Worm (Caenorhabditis elegans): Measurements from ENCODE around the gene chts-1.

The chts-1 gene

DNA sequence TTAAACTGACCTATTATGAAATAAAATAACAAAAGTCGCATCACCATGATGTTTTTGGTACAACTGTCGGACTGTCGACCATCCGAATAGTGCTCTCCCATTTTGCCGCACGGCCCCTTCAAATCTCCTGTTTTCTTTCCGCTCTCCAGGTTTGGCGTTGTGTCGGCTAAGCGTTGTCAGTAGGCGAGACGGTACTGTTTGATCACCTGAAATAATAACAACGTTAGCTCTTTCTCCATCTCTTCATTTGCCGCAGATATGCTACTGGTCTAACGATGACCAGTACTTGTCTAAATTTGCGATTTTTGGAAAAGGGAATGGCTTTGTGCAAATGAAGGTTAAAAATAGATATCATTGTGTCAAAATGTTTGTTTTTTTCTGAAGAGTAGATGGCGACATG lies at the start of gene chts-1:
Gene chts-1, minus strand, starts transcription at position 101 of the 400 bp plus-strand sequence.
- TF ChIP-seq W03F9.2 (tag; optimal IDR thresholded peaks at IDR 0.05) (no peak), dao-5 (tag; optimal IDR thresholded peaks at IDR 0.05) (no peak), him-1 (tag; optimal IDR thresholded peaks at IDR 0.05) (no peak)

ce11 chrX:7568684-7569289 lies 49.3 kb upstream of the chts-1 start:
- no peak for TF ChIP-seq W03F9.2 (tag; optimal IDR thresholded peaks at IDR 0.05)

- TF ChIP-seq W03F9.2 (tag; optimal IDR thresholded peaks at IDR 0.05) = no peak
- no peak for TF ChIP-seq him-1 (tag; optimal IDR thresholded peaks at IDR 0.05)
- TF ChIP-seq dao-5 (tag; optimal IDR thresholded peaks at IDR 0.05) = no peak
Measured at ce11 chrX:7565005-7565404, 45.5 kb upstream of the chts-1 start, which contains the start of gene vps-52. vps-52 (plus strand) TSS chrX:7565323.

- TF ChIP-seq him-1 (tag; optimal IDR thresholded peaks at IDR 0.05) = no peak
- no peak for TF ChIP-seq dao-5 (tag; optimal IDR thresholded peaks at IDR 0.05)
- TF ChIP-seq W03F9.2 (tag; optimal IDR thresholded peaks at IDR 0.05) = no peak
Measured at ce11 chrX:7563425-7563824, 44.0 kb upstream of the chts-1 start.

ce11 chrX:7562625-7563024 lies 43.2 kb upstream of the chts-1 start, which contains the start of gene sto-1:
sto-1 (plus strand) TSS chrX:7562824.
- no peak for TF ChIP-seq him-1 (tag; optimal IDR thresholded peaks at IDR 0.05)
- no peak for TF ChIP-seq dao-5 (tag; optimal IDR thresholded peaks at IDR 0.05)
- no peak for TF ChIP-seq W03F9.2 (tag; optimal IDR thresholded peaks at IDR 0.05)

- TF ChIP-seq W03F9.2 (tag; optimal IDR thresholded peaks at IDR 0.05) (no peak), dao-5 (tag; optimal IDR thresholded peaks at IDR 0.05) (no peak), him-1 (tag; optimal IDR thresholded peaks at IDR 0.05) (no peak)
Measured at ce11 chrX:7561972-7562371, 42.5 kb upstream of the chts-1 start.

DNA sequence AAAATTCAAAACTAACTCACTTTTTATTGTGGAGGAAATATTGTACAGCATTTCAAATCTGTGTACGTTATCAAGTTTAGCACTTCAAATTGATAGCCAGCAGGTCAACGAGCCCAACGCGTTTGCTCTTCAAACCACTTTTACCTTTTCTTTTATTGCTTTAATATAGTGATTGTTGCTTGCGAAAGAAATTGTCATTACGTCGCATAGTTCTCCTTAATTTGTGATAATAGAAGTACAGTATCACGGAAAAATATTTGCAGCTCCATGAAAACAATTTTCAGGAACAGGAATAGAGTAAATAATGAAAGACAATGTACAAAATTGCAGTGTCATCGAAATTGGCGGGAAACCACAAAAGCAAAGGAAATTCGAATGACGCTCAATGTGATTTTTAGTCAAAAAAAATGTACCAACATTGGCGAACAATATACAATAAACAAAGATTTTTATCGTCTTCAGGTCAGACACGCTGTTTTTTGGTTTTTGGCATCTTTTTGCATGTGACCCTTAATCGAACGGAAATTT lies 39.5 kb upstream of the chts-1 start, which contains the start of the genes PDB1.1 and F08C6.5:
Gene PDB1.1, minus strand, starts transcription at position 158 of the 528 bp plus-strand sequence.
Gene F08C6.5, plus strand, starts transcription at position 478 of the 528 bp plus-strand sequence.
- no peak for TF ChIP-seq him-1 (tag; optimal IDR thresholded peaks at IDR 0.05)
- no peak for TF ChIP-seq W03F9.2 (tag; optimal IDR thresholded peaks at IDR 0.05)
- TF ChIP-seq dao-5 (tag; optimal IDR thresholded peaks at IDR 0.05) = no peak

ce11 chrX:7554326-7554725 lies 34.9 kb upstream of the chts-1 start, which contains the start of gene F46C8.8:
F46C8.8 (minus strand) TSS chrX:7554426.
- TF ChIP-seq dao-5 (tag; optimal IDR thresholded peaks at IDR 0.05) (no peak), him-1 (tag; optimal IDR thresholded peaks at IDR 0.05) (no peak), W03F9.2 (tag; optimal IDR thresholded peaks at IDR 0.05) (no peak)

DNA sequence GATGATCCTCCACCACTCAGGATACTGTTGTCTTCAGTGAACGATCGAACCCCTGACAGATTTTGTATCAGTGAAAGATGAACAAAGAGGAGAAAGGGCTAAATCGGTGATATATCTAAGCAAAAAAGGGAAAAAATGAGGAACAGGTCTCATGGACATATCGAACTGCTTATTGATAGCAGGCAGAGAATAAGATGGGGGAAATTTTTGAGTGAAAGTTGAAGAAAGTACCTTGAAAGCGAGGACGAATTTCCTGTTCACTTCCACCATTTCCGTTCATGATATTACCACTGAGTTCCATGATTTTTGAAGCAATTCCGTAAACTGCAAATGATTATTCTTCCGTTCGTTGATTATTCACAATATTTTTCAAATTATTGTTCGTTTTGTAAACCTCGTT lies 33.9 kb upstream of the chts-1 start:
- TF ChIP-seq him-1 (tag; optimal IDR thresholded peaks at IDR 0.05) = no peak
- TF ChIP-seq dao-5 (tag; optimal IDR thresholded peaks at IDR 0.05) = no peak
- no peak for TF ChIP-seq W03F9.2 (tag; optimal IDR thresholded peaks at IDR 0.05)

- TF ChIP-seq him-1 (tag; optimal IDR thresholded peaks at IDR 0.05) (no peak), W03F9.2 (tag; optimal IDR thresholded peaks at IDR 0.05) (no peak), dao-5 (tag; optimal IDR thresholded peaks at IDR 0.05) (no peak)
Measured at ce11 chrX:7550452-7550851, 31.0 kb upstream of the chts-1 start.

DNA sequence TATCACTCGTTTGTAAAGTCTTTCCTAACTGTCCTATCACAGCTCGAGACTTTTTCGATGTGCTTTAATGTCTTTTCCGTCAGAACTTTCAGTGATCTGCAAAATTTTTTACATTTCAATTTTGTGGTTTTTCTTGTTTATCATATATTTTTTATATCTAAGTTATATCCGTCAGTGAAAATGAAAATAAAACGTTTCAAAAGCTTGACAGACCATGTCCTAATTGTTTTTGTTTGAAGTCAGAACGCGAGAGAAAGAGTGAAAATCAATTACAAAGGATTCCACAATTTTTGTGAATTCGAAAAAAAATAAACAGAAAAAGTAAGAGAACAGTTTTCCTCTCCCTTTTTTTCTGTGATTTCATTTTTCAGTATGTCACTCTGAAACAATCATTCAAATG lies 28.7 kb upstream of the chts-1 start, which contains the start of gene F46C8.1:
Gene F46C8.1, plus strand, starts transcription at position 301 of the 400 bp plus-strand sequence.
- no peak for TF ChIP-seq dao-5 (tag; optimal IDR thresholded peaks at IDR 0.05)

DNA sequence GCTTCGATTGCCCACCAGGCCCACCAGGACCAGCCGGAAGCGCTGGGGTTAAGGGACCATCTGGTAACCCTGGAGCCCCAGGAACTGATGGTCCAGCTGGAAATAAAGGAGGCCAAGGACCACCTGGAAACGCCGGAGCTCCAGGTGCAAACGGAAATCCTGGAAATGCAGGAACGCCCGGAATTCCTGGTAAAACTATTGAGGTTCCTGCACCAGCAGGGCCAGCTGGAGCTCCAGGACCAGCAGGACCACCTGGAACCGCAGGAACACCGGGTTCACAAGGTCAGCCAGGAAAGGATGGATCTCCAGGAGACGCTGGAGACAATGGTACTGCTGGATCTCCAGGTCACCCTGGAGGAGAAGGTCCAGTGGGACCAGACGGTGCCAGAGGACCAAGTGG lies 28.2 kb upstream of the chts-1 start:
- TF ChIP-seq him-1 (tag; optimal IDR thresholded peaks at IDR 0.05) (no peak), W03F9.2 (tag; optimal IDR thresholded peaks at IDR 0.05) (no peak), dao-5 (tag; optimal IDR thresholded peaks at IDR 0.05) (no peak)

DNA sequence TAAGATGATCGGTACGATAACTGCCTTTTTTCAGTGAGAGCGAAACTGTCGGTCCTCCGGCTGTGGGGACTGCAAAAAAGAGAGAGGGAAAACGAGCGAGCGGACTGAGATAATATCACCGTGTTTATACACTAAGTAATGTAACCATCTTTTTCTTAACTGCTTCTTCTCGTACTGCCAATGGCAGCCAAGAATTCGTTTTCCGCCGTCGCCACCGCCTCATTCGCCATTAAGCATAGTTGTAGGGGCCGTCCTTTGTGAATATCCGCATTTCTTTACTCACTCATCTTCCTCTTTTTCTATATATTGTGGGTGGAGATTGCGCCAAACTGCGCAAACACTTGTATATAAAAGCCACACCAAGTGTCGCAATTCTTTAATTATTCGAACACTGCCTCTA lies 27.0 kb upstream of the chts-1 start, which contains the start of gene col-174:
Gene col-174, plus strand, starts transcription at position 301 of the 400 bp plus-strand sequence.
- no peak for TF ChIP-seq W03F9.2 (tag; optimal IDR thresholded peaks at IDR 0.05)
- TF ChIP-seq him-1 (tag; optimal IDR thresholded peaks at IDR 0.05) = no peak
- no peak for TF ChIP-seq dao-5 (tag; optimal IDR thresholded peaks at IDR 0.05)

ce11 chrX:7541078-7541477 lies 21.6 kb upstream of the chts-1 start:
- no peak for TF ChIP-seq him-1 (tag; optimal IDR thresholded peaks at IDR 0.05)
- TF ChIP-seq dao-5 (tag; optimal IDR thresholded peaks at IDR 0.05) = no peak
- no peak for TF ChIP-seq W03F9.2 (tag; optimal IDR thresholded peaks at IDR 0.05)

DNA sequence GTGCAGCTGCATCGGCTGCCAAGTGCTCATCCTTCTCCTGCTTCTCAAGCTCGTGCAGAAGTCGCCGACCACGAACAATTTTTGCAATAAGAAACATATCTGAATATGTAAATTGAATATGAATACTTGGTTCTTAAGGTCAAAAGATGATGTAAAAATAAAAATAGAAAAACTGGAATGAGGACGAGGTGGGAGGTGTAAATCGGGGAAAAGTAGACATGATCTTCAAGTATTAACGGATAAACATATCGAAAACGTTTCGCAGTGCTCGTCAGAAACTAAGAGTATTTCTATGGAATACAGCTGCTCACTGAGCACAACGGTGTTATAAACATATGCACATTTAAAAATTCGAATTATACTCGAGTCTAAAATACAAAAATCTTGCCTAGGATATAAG lies 20.6 kb upstream of the chts-1 start, which contains the start of gene glb-16:
Gene glb-16, minus strand, starts transcription at position 101 of the 400 bp plus-strand sequence.
- TF ChIP-seq him-1 (tag; optimal IDR thresholded peaks at IDR 0.05) (no peak), W03F9.2 (tag; optimal IDR thresholded peaks at IDR 0.05) (no peak), dao-5 (tag; optimal IDR thresholded peaks at IDR 0.05) (no peak)
